Fruit fly (Drosophila melanogaster) whole organism, adult: ENCODE data around the gene Ipo9.

ENCODE experiments used
- CG11617 ChIP-seq: fragments of 200-800 bp; sonication (Bioruptor generic); optimal IDR thresholded peaks from 2 replicates; lab custom pipeline; 2017; ENCODE audit warnings: mild to moderate bottlenecking, missing biosample characterization, missing genetic modification reagents, missing genetic modification characterization
- CG14711 ChIP-seq: fragments of 200-800 bp; sonication (Bioruptor generic); optimal IDR thresholded peaks from 2 replicates; lab custom pipeline; 2018; ENCODE audit warnings: missing biosample characterization, mild to moderate bottlenecking, missing genetic modification characterization, moderate library complexity
- CG1620 ChIP-seq: fragments of 200-800 bp; sonication (Bioruptor generic); optimal IDR thresholded peaks from 2 replicates; lab custom pipeline; 2016; ENCODE audit warnings: missing biosample characterization, missing genetic modification characterization
- CG7045 ChIP-seq: fragments of 200-800 bp; sonication (Bioruptor generic); optimal IDR thresholded peaks from 2 replicates; lab custom pipeline; 2017; ENCODE audit warnings: missing biosample characterization, mild to moderate bottlenecking, missing genetic modification characterization
- Clk ChIP-seq: fragments of 200-800 bp; sonication (Bioruptor generic); optimal IDR thresholded peaks from 2 replicates; lab custom pipeline; 2017; ENCODE audit warnings: missing biosample characterization, missing genetic modification characterization
- Crg-1 ChIP-seq: fragments of 200-800 bp; sonication (Bioruptor generic); optimal IDR thresholded peaks from 2 replicates; lab custom pipeline; 2016; ENCODE audit warnings: missing biosample characterization, missing genetic modification characterization
- bab1 ChIP-seq: fragments of 200-800 bp; sonication (Bioruptor generic); optimal IDR thresholded peaks from 3 replicates; lab custom pipeline; 2019; ENCODE audit warnings: missing biosample characterization, mild to moderate bottlenecking, missing genetic modification characterization, moderate library complexity
- cnc ChIP-seq, 2 experiments: fragments of >200 bp; optimal IDR thresholded peaks; 2 replicates each; lab custom pipeline; 2017
- kay ChIP-seq: fragments of 200-800 bp; sonication (Bioruptor generic); peaks from one replicate; lab custom pipeline; 2016; ENCODE audit warnings: missing biosample characterization, missing genetic modification characterization, borderline replicate concordance
- pad ChIP-seq: fragments of 200-800 bp; sonication (Bioruptor generic); optimal IDR thresholded peaks from 3 replicates; lab custom pipeline; 2017; ENCODE audit warnings: missing biosample characterization, missing genetic modification characterization, mild to moderate bottlenecking, moderate library complexity, missing genetic modification reagents
- tj ChIP-seq: fragments of 200-800 bp; sonication (Bioruptor generic); optimal IDR thresholded peaks from 3 replicates; lab custom pipeline; 2017; ENCODE audit warnings: missing biosample characterization, mild to moderate bottlenecking, missing genetic modification characterization, moderate library complexity
- toe ChIP-seq: fragments of 200-800 bp; sonication (Bioruptor generic); optimal IDR thresholded peaks from 2 replicates; lab custom pipeline; 2016; ENCODE audit warnings: missing biosample characterization, missing genetic modification characterization

dm6 chr3R:11402894-11403293, 9.4 kb upstream of the Ipo9 start:
- TF ChIP-seq kay (no peak), CG14711 (tag; lab: Kevin White, UChicago) (no peak), Crg-1 (GFP tag; lab: Kevin White, UChicago) (no peak), Clk (GFP tag; lab: Kevin White, UChicago) (no peak), tj (GFP tag; lab: Kevin White, UChicago) (no peak), CG7045 (GFP tag; lab: Kevin White, UChicago) (no peak), CG11617 (no peak), bab1 (GFP tag; lab: Kevin White, UChicago) (no peak), toe (GFP tag; lab: Kevin White, UChicago) (no peak), cnc (optimal IDR thresholded peaks at IDR 0.05; lab: Kevin White, UChicago) (no peak), CG1620 (GFP tag; lab: Kevin White, UChicago) (no peak), pad (GFP tag; lab: Kevin White, UChicago) (no peak)
